Worm (Caenorhabditis elegans) whole organism, L1 larva: ENCODE measurements around the gene F58A3.4.

ENCODE experiments used
- F16B12.6 ChIP-seq: fragments of 150-350 bp; optimal IDR thresholded peaks from 2 replicates; lab custom pipeline; 2014; ENCODE audit warnings: missing biosample characterization, missing genetic modification characterization
- aha-1 ChIP-seq: fragments of 150-350 bp; optimal IDR thresholded peaks from 2 replicates; lab custom pipeline; 2014; ENCODE audit warnings: missing biosample characterization, missing genetic modification characterization
- alr-1 ChIP-seq: fragments of 200-800 bp; sonication (Bioruptor generic); optimal IDR thresholded peaks from 2 replicates; lab custom pipeline; 2018; ENCODE audit warnings: borderline replicate concordance, mild to moderate bottlenecking, missing genetic modification characterization, missing compliant biosample characterization
- ceh-90 ChIP-seq: sonication (generic microtip); optimal IDR thresholded peaks from 2 replicates; lab custom pipeline; 2016; ENCODE audit warnings: missing genetic modification characterization, missing compliant biosample characterization
- fkh-10 ChIP-seq: sonication (generic microtip); optimal IDR thresholded peaks from 2 replicates; lab custom pipeline; 2017; ENCODE audit warnings: missing biosample characterization, missing genetic modification reagents, missing genetic modification characterization
- lin-15B ChIP-seq: fragments of 150-350 bp; sonication (generic microtip); optimal IDR thresholded peaks from 3 replicates; lab custom pipeline; 2014; ENCODE audit warnings: missing biosample characterization, missing genetic modification characterization
- nhr-237 ChIP-seq: fragments of 150-350 bp; optimal IDR thresholded peaks from 2 replicates; lab custom pipeline; 2014; ENCODE audit warnings: missing biosample characterization, missing genetic modification characterization
- nhr-28 ChIP-seq: fragments of 150-350 bp; optimal IDR thresholded peaks from 2 replicates; lab custom pipeline; 2014; ENCODE audit warnings: missing biosample characterization, missing genetic modification characterization
- snu-23 ChIP-seq: sonication (generic microtip); optimal IDR thresholded peaks from 2 replicates; lab custom pipeline; 2016; ENCODE audit warnings: missing genetic modification characterization, missing compliant biosample characterization
- unc-130 ChIP-seq: fragments of 150-350 bp; optimal IDR thresholded peaks from 2 replicates; lab custom pipeline; 2017; ENCODE audit warnings: missing biosample characterization, missing genetic modification characterization, inconsistent platforms
- unc-62 ChIP-seq: fragments of 150-350 bp; optimal IDR thresholded peaks from 2 replicates; lab custom pipeline; 2014; ENCODE audit warnings: missing biosample characterization, missing genetic modification reagents, missing genetic modification characterization
- zag-1 ChIP-seq: fragments of 150-350 bp; optimal IDR thresholded peaks from 2 replicates; lab custom pipeline; 2014; ENCODE audit warnings: missing biosample characterization, missing genetic modification characterization
- ztf-11 ChIP-seq, 2 experiments: sonication (generic microtip); optimal IDR thresholded peaks; 2 replicates each; lab custom pipeline; 2016 to 2017; ENCODE audit warnings: missing genetic modification characterization in 2 of 2, missing biosample characterization in 1 of 2, missing compliant biosample characterization in 1 of 2

- TF ChIP-seq nhr-28 (no peak), alr-1 (tag; lab: Kevin White, UChicago) (no peak), lin-15B (no peak), F16B12.6 (tag; lab: Kevin White, UChicago) (no peak), nhr-237 (tag; lab: Kevin White, UChicago) (no peak), zag-1 (tag; lab: Kevin White, UChicago) (no peak), ztf-11 (tag; optimal IDR thresholded peaks at IDR 0.05; lab: Kevin White, UChicago) (no peak), snu-23 (GFP tag; lab: Kevin White, UChicago) (no peak), fkh-10 (GFP tag; lab: Kevin White, UChicago) (no peak), aha-1 (no peak), unc-130 (no peak), unc-62 (GFP tag; lab: Kevin White, UChicago) (no peak), ceh-90 (tag; lab: Kevin White, UChicago) (no peak)
Observed at ce11 chrX:11001750-11002149, 8.7 kb downstream of the F58A3.4 start, which contains the start of gene col-177.
